Worm (Caenorhabditis elegans) whole organism, L4 larva: ENCODE data around the gene M176.4.

Experiments
- aly-2 ChIP-seq: sonication (generic microtip); optimal IDR thresholded peaks from 2 replicates; lab custom pipeline; 2018; ENCODE audit warnings: missing biosample characterization, missing genetic modification characterization
- ceh-20 ChIP-seq: fragments of 200-800 bp; sonication (Bioruptor generic); IDR thresholded peaks from 2 replicates; pipeline ENCODE4 v1.3.6; 2022; ENCODE audit warnings: missing genetic modification reagents, missing genetic modification characterization, missing compliant biosample characterization
- dmd-6 ChIP-seq: fragments of 200-800 bp; sonication (Bioruptor generic); IDR thresholded peaks from 2 replicates; pipeline ENCODE4 v1.3.6; 2022; ENCODE audit warnings: missing genetic modification reagents, missing genetic modification characterization, missing compliant biosample characterization
- duxl-1 ChIP-seq: sonication (generic microtip); optimal IDR thresholded peaks from 2 replicates; lab custom pipeline; 2016; ENCODE audit warnings: mild to moderate bottlenecking, missing genetic modification characterization, moderate library complexity, missing compliant biosample characterization; ENCODE audit not compliant: poor library complexity
- egl-27 ChIP-seq: sonication (generic microtip); optimal IDR thresholded peaks from 3 replicates; lab custom pipeline; 2017; ENCODE audit warnings: missing biosample characterization, missing genetic modification reagents, missing genetic modification characterization
- gei-8 ChIP-seq: fragments of 200-800 bp; sonication (Bioruptor generic); optimal IDR thresholded peaks from 2 replicates; lab custom pipeline; 2018; ENCODE audit warnings: mild to moderate bottlenecking, missing genetic modification characterization, missing compliant biosample characterization
- lim-7 ChIP-seq: fragments of 200-800 bp; sonication (Bioruptor generic); IDR thresholded peaks from 2 replicates; pipeline ENCODE4 v1.3.6; 2022; ENCODE audit warnings: missing genetic modification characterization, missing compliant biosample characterization
- nhr-237 ChIP-seq: sonication (generic microtip); optimal IDR thresholded peaks from 2 replicates; lab custom pipeline; 2017; ENCODE audit warnings: missing biosample characterization, missing genetic modification characterization
- nhr-77 ChIP-seq: fragments of 150-350 bp; optimal IDR thresholded peaks from 2 replicates; lab custom pipeline; 2014; ENCODE audit warnings: missing biosample characterization, missing genetic modification characterization
- snpc-4 ChIP-seq: fragments of 150-350 bp; optimal IDR thresholded peaks from 2 replicates; lab custom pipeline; 2014; ENCODE audit warnings: missing biosample characterization, missing genetic modification characterization
- unc-39 ChIP-seq: sonication (generic microtip); optimal IDR thresholded peaks from 2 replicates; lab custom pipeline; 2017; ENCODE audit warnings: missing biosample characterization, missing genetic modification characterization
- zag-1 ChIP-seq: fragments of 150-350 bp; optimal IDR thresholded peaks from 2 replicates; lab custom pipeline; 2014; ENCODE audit warnings: missing biosample characterization, missing genetic modification characterization

DNA sequence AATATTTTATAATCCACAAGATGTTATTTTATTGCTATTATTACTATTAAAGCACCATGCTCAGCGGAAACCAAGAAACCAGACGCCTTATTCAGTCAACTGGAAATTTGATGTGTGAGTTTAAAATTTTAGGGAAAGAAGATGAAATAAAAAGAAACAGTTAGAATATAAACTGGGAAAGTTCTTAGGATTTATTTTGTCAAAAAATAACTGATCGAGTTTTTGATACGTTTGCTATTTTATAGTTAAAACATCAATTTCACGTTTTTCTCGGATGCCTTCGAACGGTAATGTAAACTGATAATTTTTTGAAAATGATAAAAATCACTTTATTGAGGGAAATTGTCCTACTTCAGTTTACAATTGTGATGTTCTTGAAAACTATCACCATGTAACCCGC, 45.8 kb upstream of the M176.4 start, which contains the start of gene C06C3.3:
- no peak for TF ChIP-seq zag-1 (tag; lab: Kevin White, UChicago)
- no peak for TF ChIP-seq lim-7
- TF ChIP-seq gei-8 (GFP tag; lab: Kevin White, UChicago) = no peak
- no peak for TF ChIP-seq snpc-4 (tag; lab: Kevin White, UChicago)
- TF ChIP-seq nhr-77 (tag; lab: Kevin White, UChicago) = no peak
- TF ChIP-seq egl-27 (tag; lab: Kevin White, UChicago) = no peak
- no peak for TF ChIP-seq duxl-1 (tag; lab: Kevin White, UChicago)
- no peak for TF ChIP-seq aly-2 (tag; lab: Kevin White, UChicago)
- no peak for TF ChIP-seq unc-39
- TF ChIP-seq ceh-20 (GFP tag; lab: Robert Waterston, UW) = no peak
- TF ChIP-seq dmd-6 (GFP tag; lab: Robert Waterston, UW) = no peak
- TF ChIP-seq nhr-237 (tag; lab: Kevin White, UChicago) = no peak
